Worm (Caenorhabditis elegans): ENCODE measurements around the gene pho-1.

pho-1 gene

ce11 chrII:5282192-5282591 is 46.5 kb upstream of the pho-1 start, which contains the start of gene pmt-1 (continued):
- TF ChIP-seq sdz-38 (tag; optimal IDR thresholded peaks at IDR 0.05) (no peak), madf-8 (GFP tag; conservative IDR thresholded peaks at IDR 0.05) (no peak), T07F8.4 (tag; optimal IDR thresholded peaks at IDR 0.05) (no peak), xnd-1 (tag; optimal IDR thresholded peaks at IDR 0.05) (no peak), somi-1 (GFP tag; optimal IDR thresholded peaks at IDR 0.05) (peak; percentile 49), snpc-4 (GFP tag; optimal IDR thresholded peaks at IDR 0.05) (no peak), snpc-4 (tag; optimal IDR thresholded peaks at IDR 0.05) (no peak), hrde-1 (tag; optimal IDR thresholded peaks at IDR 0.05; ENCODE audit: borderline replicate concordance) (no peak), F37B4.10 (GFP tag; IDR thresholded peaks at IDR 0.05) (no peak), nfyb-1 (GFP tag; IDR thresholded peaks at IDR 0.05) (no peak), let-607 (tag; optimal IDR thresholded peaks at IDR 0.05) (peak in 1 of 2 experiments; percentile 29), ZK185.1 (tag; optimal IDR thresholded peaks at IDR 0.05; ENCODE audit: poor library complexity, severe bottlenecking) (no peak), bed-1 (GFP tag; IDR thresholded peaks at IDR 0.05) (no peak), ekl-4 (GFP tag; IDR thresholded peaks at IDR 0.05) (no peak), nhr-90 (tag; optimal IDR thresholded peaks at IDR 0.05) (no peak), ztf-26 (tag; optimal IDR thresholded peaks at IDR 0.05) (peak; percentile 5), F10E7.11 (tag; optimal IDR thresholded peaks at IDR 0.05) (no peak), nhr-80 (tag; optimal IDR thresholded peaks at IDR 0.05) (no peak)

ce11 chrII:5281137-5281536 is 45.5 kb upstream of the pho-1 start:
- TF ChIP-seq hmg-1.2 (GFP tag; IDR thresholded peaks at IDR 0.05) (no peak), rpc-1 (optimal IDR thresholded peaks at IDR 0.05) (no peak), rpc-1 (tag; optimal IDR thresholded peaks at IDR 0.05) (no peak), rec-8 (tag; optimal IDR thresholded peaks at IDR 0.05) (no peak), hmg-20 (GFP tag; IDR thresholded peaks at IDR 0.05) (no peak), ztf-28 (GFP tag; IDR thresholded peaks at IDR 0.05) (no peak), F37B4.10 (GFP tag; IDR thresholded peaks at IDR 0.05) (no peak), B0019.2 (GFP tag; conservative IDR thresholded peaks at IDR 0.05) (no peak), B0336.3 (GFP tag; IDR thresholded peaks at IDR 0.05) (0 out of 2 replicates have a peak, but pooled peaks have one; percentile 15), ceh-40 (GFP tag; IDR thresholded peaks at IDR 0.05) (no peak), attf-6 (GFP tag; IDR thresholded peaks at IDR 0.05) (no peak), lin-54 (GFP tag; optimal IDR thresholded peaks at IDR 0.05) (no peak), ets-4 (GFP tag; optimal IDR thresholded peaks at IDR 0.05) (no peak), F52B5.7 (tag; optimal IDR thresholded peaks at IDR 0.05) (no peak), ceh-91 (GFP tag; IDR thresholded peaks at IDR 0.05) (no peak), tbx-9 (tag; optimal IDR thresholded peaks at IDR 0.05; ENCODE audit: borderline replicate concordance) (no peak), nhr-120 (GFP tag; IDR thresholded peaks at IDR 0.05) (no peak), snpc-4 (GFP tag; optimal IDR thresholded peaks at IDR 0.05) (no peak), snpc-4 (tag; optimal IDR thresholded peaks at IDR 0.05) (no peak), xnd-1 (tag; optimal IDR thresholded peaks at IDR 0.05) (no peak), mxl-1 (tag; optimal IDR thresholded peaks at IDR 0.05) (no peak), him-1 (tag; optimal IDR thresholded peaks at IDR 0.05) (no peak), gei-17 (GFP tag; optimal IDR thresholded peaks at IDR 0.05) (no peak), mel-28 (tag; optimal IDR thresholded peaks at IDR 0.05; ENCODE audit: borderline replicate concordance) (no peak), madf-8 (GFP tag; conservative IDR thresholded peaks at IDR 0.05) (no peak), athp-1 (tag; optimal IDR thresholded peaks at IDR 0.05) (no peak), ztf-25 (GFP tag; IDR thresholded peaks at IDR 0.05) (no peak), dox-1 (GFP tag; IDR thresholded peaks at IDR 0.05) (no peak), lin-26 (GFP tag; IDR thresholded peaks at IDR 0.05) (peak; percentile 58; the same call in 1 of the 2 replicates), C06A6.2 (GFP tag; conservative IDR thresholded peaks at IDR 0.05) (no peak), let-607 (tag; optimal IDR thresholded peaks at IDR 0.05) (peak in 1 of 2 experiments; percentile 85), nhr-80 (tag; optimal IDR thresholded peaks at IDR 0.05) (peak; percentile 73), sea-2 (GFP tag; IDR thresholded peaks at IDR 0.05) (no peak), ztf-26 (tag; optimal IDR thresholded peaks at IDR 0.05) (peak; percentile 24), K12H6.12 (tag; optimal IDR thresholded peaks at IDR 0.05) (no peak), lin-40 (tag; optimal IDR thresholded peaks at IDR 0.05) (peak; percentile 10), hrde-1 (tag; optimal IDR thresholded peaks at IDR 0.05; ENCODE audit: borderline replicate concordance) (no peak), F23B12.7 (tag; optimal IDR thresholded peaks at IDR 0.05; ENCODE audit: insufficient read depth) (no peak)
